Fruit fly (Drosophila melanogaster): ENCODE measurements around the gene CG42245.

The CG42245 gene

DNA sequence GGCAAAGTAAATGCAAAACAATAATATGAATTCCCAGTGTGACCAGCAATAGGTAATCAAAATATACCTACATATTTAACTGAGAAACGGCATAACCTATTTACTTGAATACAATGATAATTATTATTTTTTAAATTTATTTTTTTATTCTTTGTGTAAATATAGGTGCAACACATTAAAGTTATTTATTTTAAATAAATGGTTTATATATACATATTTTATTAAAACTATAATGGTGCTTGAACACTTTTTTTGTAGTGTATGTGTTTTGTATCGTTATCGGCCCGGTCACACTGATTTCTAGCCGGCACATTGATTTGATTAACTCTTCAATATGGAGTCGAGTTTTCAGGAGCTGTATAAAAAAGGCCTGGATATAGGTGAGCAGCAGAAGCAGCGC is 20.3 kb downstream of the CG42245 start, which contains the start of the genes ProRS-m, CG42304 and Snup (continued):
- TF ChIP-seq CG32772 (GFP tag; IDR thresholded peaks at IDR 0.05) = peak; percentile 75
- no peak for TF ChIP-seq HmgD (GFP tag; optimal IDR thresholded peaks at IDR 0.05)
- peak; percentile 73 for TF ChIP-seq ara (GFP tag; IDR thresholded peaks at IDR 0.05)
- no peak for TF ChIP-seq pnt (GFP tag; optimal IDR thresholded peaks at IDR 0.05)
- TF ChIP-seq CG17612 (GFP tag; IDR thresholded peaks at IDR 0.05) = no peak
- no peak for TF ChIP-seq chinmo (GFP tag; IDR thresholded peaks at IDR 0.05; ENCODE audit: partially characterized antibody)
- TF ChIP-seq sr (GFP tag; IDR thresholded peaks at IDR 0.05) = no peak
- TF ChIP-seq inv (GFP tag; IDR thresholded peaks at IDR 0.05; ENCODE audit: partially characterized antibody) = no peak
- TF ChIP-seq nau (GFP tag; optimal IDR thresholded peaks at IDR 0.05) = no peak
- TF ChIP-seq CG18476 (GFP tag; optimal IDR thresholded peaks at IDR 0.05) = no peak
- no peak for TF ChIP-seq CG1529 (GFP tag; optimal IDR thresholded peaks at IDR 0.05)
- TF ChIP-seq Mes4 (GFP tag; optimal IDR thresholded peaks at IDR 0.05) = no peak
- TF ChIP-seq luna (GFP tag; optimal IDR thresholded peaks at IDR 0.05) = no peak
- TF ChIP-seq CG9876 (GFP tag; optimal IDR thresholded peaks at IDR 0.05) = no peak
- TF ChIP-seq BtbVII (GFP tag; optimal IDR thresholded peaks at IDR 0.05) = no peak
- peak; percentile 36 for TF ChIP-seq Xbp1 (GFP tag; optimal IDR thresholded peaks at IDR 0.05)
- no peak for TF ChIP-seq maf-S (GFP tag; optimal IDR thresholded peaks at IDR 0.05)
- peak; percentile 15 for TF ChIP-seq CG15514 (GFP tag; optimal IDR thresholded peaks at IDR 0.05)
- TF ChIP-seq CG7963 (GFP tag; IDR thresholded peaks at IDR 0.05; ENCODE audit: partially characterized antibody) = no peak
- TF ChIP-seq nerfin-1 (tag; optimal IDR thresholded peaks at IDR 0.05) = no peak
- no peak for TF ChIP-seq mirr (GFP tag; optimal IDR thresholded peaks at IDR 0.05)
- peak; percentile 40; the same call in 1 of the 3 replicates for TF ChIP-seq CG7357 (GFP tag; IDR thresholded peaks at IDR 0.05)
- TF ChIP-seq ci (GFP tag; IDR thresholded peaks at IDR 0.05) = no peak
- peak; percentile 57 for TF ChIP-seq E2f2 (GFP tag; IDR thresholded peaks at IDR 0.05)
- no peak for TF ChIP-seq odd (GFP tag; optimal IDR thresholded peaks at IDR 0.05)
- TF ChIP-seq so (GFP tag; IDR thresholded peaks at IDR 0.05) = no peak
- peak; percentile 54 for TF ChIP-seq CG7271 (tag; optimal IDR thresholded peaks at IDR 0.05)
- TF ChIP-seq NFAT (GFP tag; IDR thresholded peaks at IDR 0.05) = no peak
- no peak for TF ChIP-seq Hand (GFP tag; optimal IDR thresholded peaks at IDR 0.05)
- no peak for TF ChIP-seq schlank (tag; optimal IDR thresholded peaks at IDR 0.05)
- TF ChIP-seq cwo (GFP tag; optimal IDR thresholded peaks at IDR 0.05) = no peak
- no peak for TF ChIP-seq twi (tag; optimal IDR thresholded peaks at IDR 0.05)
- no peak for TF ChIP-seq CG13296 (GFP tag; optimal IDR thresholded peaks at IDR 0.05)
- no peak for TF ChIP-seq Elba2 (GFP tag; optimal IDR thresholded peaks at IDR 0.05)
- TF ChIP-seq CG34422 (GFP tag; IDR thresholded peaks at IDR 0.05) = peak; percentile 74
- no peak for TF ChIP-seq Blimp-1 (GFP tag; optimal IDR thresholded peaks at IDR 0.05)
- TF ChIP-seq gro (GFP tag; optimal IDR thresholded peaks at IDR 0.05) = no peak
- no peak for TF ChIP-seq hb (GFP tag; IDR thresholded peaks at IDR 0.05; ENCODE audit: partially characterized antibody)
- TF ChIP-seq CG10543 (GFP tag; optimal IDR thresholded peaks at IDR 0.05) = no peak
- TF ChIP-seq CG1233 (GFP tag; optimal IDR thresholded peaks at IDR 0.05) = no peak
- TF ChIP-seq CG7556 (GFP tag; optimal IDR thresholded peaks at IDR 0.05) = peak; percentile 29
- TF ChIP-seq ash1 (GFP tag; optimal IDR thresholded peaks at IDR 0.05) = no peak
- TF ChIP-seq ken (GFP tag; IDR thresholded peaks at IDR 0.05) = no peak; the same call in 2 of the 3 replicates
- TF ChIP-seq Atf6 (GFP tag; IDR thresholded peaks at IDR 0.05) = no peak
- no peak for TF ChIP-seq Dip3 (GFP tag; optimal IDR thresholded peaks at IDR 0.05)
- TF ChIP-seq Atf-2 (GFP tag; optimal IDR thresholded peaks at IDR 0.05) = no peak
- no peak for TF ChIP-seq CG10274 (GFP tag; optimal IDR thresholded peaks at IDR 0.05)
- TF ChIP-seq dm (GFP tag; optimal IDR thresholded peaks at IDR 0.05) = no peak
- TF ChIP-seq chm (GFP tag; IDR thresholded peaks at IDR 0.05) = no peak
- no peak for TF ChIP-seq yki (optimal IDR thresholded peaks at IDR 0.05)
- no peak for TF ChIP-seq CG12071 (GFP tag; optimal IDR thresholded peaks at IDR 0.05)
- TF ChIP-seq MBD-R2 (GFP tag; IDR thresholded peaks at IDR 0.05) = peak; percentile 71
